Worm (Caenorhabditis elegans): ENCODE results near the gene C46C2.7.

- TF ChIP-seq nhr-28 (tag; optimal IDR thresholded peaks at IDR 0.05) (no peak), nhr-76 (tag; optimal IDR thresholded peaks at IDR 0.05) (no peak), ceh-9 (tag; optimal IDR thresholded peaks at IDR 0.05) (no peak), nhr-77 (tag; optimal IDR thresholded peaks at IDR 0.05) (no peak), ceh-28 (tag; optimal IDR thresholded peaks at IDR 0.05) (no peak), ama-1 (optimal IDR thresholded peaks at IDR 0.05) (no peak), snpc-4 (tag; optimal IDR thresholded peaks at IDR 0.05) (no peak), ZK546.5 (tag; optimal IDR thresholded peaks at IDR 0.05) (no peak), aly-2 (tag; optimal IDR thresholded peaks at IDR 0.05) (no peak), elt-3 (tag; optimal IDR thresholded peaks at IDR 0.05) (no peak), zag-1 (tag; optimal IDR thresholded peaks at IDR 0.05) (no peak), ceh-82 (tag; optimal IDR thresholded peaks at IDR 0.05) (no peak), pqm-1 (tag; optimal IDR thresholded peaks at IDR 0.05) (peak; percentile 25), lin-15B (tag; optimal IDR thresholded peaks at IDR 0.05) (no peak)
These were observed 22.3 kb downstream of the C46C2.7 start for ce11 chrIV:9216956-9217355.
